Worm (Caenorhabditis elegans): Measurements from ENCODE around the gene hyl-1.

DNA sequence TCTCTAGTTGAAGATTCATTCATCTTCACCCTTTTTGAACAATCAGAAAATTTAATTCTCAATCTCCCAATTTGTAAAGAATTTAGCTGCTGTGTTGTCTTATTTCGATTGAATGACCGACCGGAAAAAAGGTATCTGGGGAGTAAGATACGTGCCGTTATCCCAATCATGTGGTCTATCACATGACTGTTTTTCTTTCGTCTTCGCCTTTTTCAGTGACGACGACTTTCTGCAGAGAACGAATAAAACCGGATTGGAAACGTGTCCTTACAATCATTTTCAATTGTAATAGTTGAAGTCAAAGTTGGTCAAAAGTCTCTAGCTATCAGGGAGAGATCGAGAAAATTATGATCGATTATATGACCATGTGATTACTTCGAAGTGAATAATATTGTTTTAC, 9.9 kb upstream of the hyl-1 start:
- TF ChIP-seq nhr-12 (tag; optimal IDR thresholded peaks at IDR 0.05) (no peak), unc-39 (tag; optimal IDR thresholded peaks at IDR 0.05) (no peak), snpc-4 (tag; optimal IDR thresholded peaks at IDR 0.05) (no peak), ceh-43 (GFP tag; optimal IDR thresholded peaks at IDR 0.05) (no peak), ztf-11 (tag; optimal IDR thresholded peaks at IDR 0.05) (no peak), unc-62 (GFP tag; optimal IDR thresholded peaks at IDR 0.05) (no peak), lin-32 (GFP tag; optimal IDR thresholded peaks at IDR 0.05) (no peak), sem-2 (GFP tag; optimal IDR thresholded peaks at IDR 0.05) (no peak), M03D4.4 (tag; optimal IDR thresholded peaks at IDR 0.05) (no peak), ces-1 (GFP tag; optimal IDR thresholded peaks at IDR 0.05) (no peak), lsy-2 (tag; optimal IDR thresholded peaks at IDR 0.05) (no peak)
